Worm (Caenorhabditis elegans): ENCODE measurements around the gene pals-24.

DNA sequence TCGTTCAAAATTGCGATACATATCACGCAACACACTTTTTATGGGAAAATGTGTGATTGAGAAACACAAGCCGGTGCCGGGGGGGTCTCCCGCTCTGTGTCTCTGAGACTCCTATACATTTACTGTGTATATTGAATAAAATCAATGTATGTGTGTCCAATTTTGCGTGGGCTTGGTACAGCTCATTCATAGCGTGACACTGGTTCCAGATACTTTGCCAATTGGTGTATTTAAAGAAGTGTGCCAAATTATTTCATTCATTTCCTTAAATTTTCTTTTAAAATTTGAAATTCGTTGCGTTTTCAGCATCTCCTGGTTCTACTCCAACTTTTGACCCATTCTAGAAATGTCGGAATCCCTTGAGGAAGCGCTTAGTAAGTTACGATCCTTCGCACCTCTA lies 3.0 kb upstream of the pals-24 start, which contains the start of gene C29F9.5:
- TF ChIP-seq ama-1 (optimal IDR thresholded peaks at IDR 0.05), result no peak
- no peak for TF ChIP-seq ceh-36 (tag; optimal IDR thresholded peaks at IDR 0.05)
- TF ChIP-seq ceh-13 (GFP tag; optimal IDR thresholded peaks at IDR 0.05), result no peak
- TF ChIP-seq flt-1 (GFP tag; IDR thresholded peaks at IDR 0.05), result no peak
- TF ChIP-seq pes-1 (GFP tag; IDR thresholded peaks at IDR 0.05), result no peak
- no peak for TF ChIP-seq B0310.2 (tag; optimal IDR thresholded peaks at IDR 0.05)
- TF ChIP-seq aly-1 (tag; optimal IDR thresholded peaks at IDR 0.05), result no peak
- TF ChIP-seq sea-1 (GFP tag; conservative IDR thresholded peaks at IDR 0.05), result no peak
- TF ChIP-seq tbx-11 (GFP tag; IDR thresholded peaks at IDR 0.05), result no peak
- TF ChIP-seq hmg-4 (GFP tag; optimal IDR thresholded peaks at IDR 0.05), result no peak
- no peak for TF ChIP-seq hnd-1 (tag; optimal IDR thresholded peaks at IDR 0.05)
- no peak for TF ChIP-seq tbx-37 (GFP tag; conservative IDR thresholded peaks at IDR 0.05)
- no peak for TF ChIP-seq hmbx-1 (tag; optimal IDR thresholded peaks at IDR 0.05)
- TF ChIP-seq F13C5.2 (tag; optimal IDR thresholded peaks at IDR 0.05), result no peak
